Fruit fly (Drosophila melanogaster) whole organism, embryonic: Measurements from ENCODE around the gene ATPsynD.

Experiments used
- ATbp ChIP-seq: fragments of 200-800 bp; sonication (Bioruptor generic); optimal IDR thresholded peaks from 2 replicates; lab custom pipeline; 2017; ENCODE audit warnings: missing biosample characterization, mild to moderate bottlenecking, missing genetic modification characterization, missing genetic modification reagents
- bab2 ChIP-seq: fragments of 200-800 bp; sonication (Bioruptor generic); optimal IDR thresholded peaks from 2 replicates; lab custom pipeline; 2016; ENCODE audit warnings: missing biosample characterization, missing genetic modification characterization
- fru ChIP-seq: fragments of >200 bp; optimal IDR thresholded peaks from 2 replicates; lab custom pipeline; 2017
- tll ChIP-seq, 2 experiments: fragments of 200-800 bp in 1 of 2; fragments of >200 bp in 1 of 2; sonication (Bioruptor generic) in 1 of 2; optimal IDR thresholded peaks; 2 replicates each; lab custom pipeline; 2017 to 2019; ENCODE audit warnings: missing biosample characterization in 2 of 2, missing genetic modification characterization in 2 of 2, mild to moderate bottlenecking in 1 of 2, moderate library complexity in 1 of 2

- TF ChIP-seq tll (GFP tag; optimal IDR thresholded peaks at IDR 0.05; lab: Kevin White, UChicago): no peak
- TF ChIP-seq bab2: no peak
- TF ChIP-seq ATbp (GFP tag; lab: Kevin White, UChicago): no peak
- no peak for TF ChIP-seq fru
Observed at dm6 chr3R:19107058-19107457, 12.3 kb downstream of the ATPsynD start.
